Fruit fly (Drosophila melanogaster) whole organism, embryonic: ENCODE data around the gene Cht5.

Experiments
- CG10366 ChIP-seq: fragments of 200-800 bp; sonication (Bioruptor generic); IDR thresholded peaks from 2 replicates; pipeline ENCODE4 v1.3.6; 2022; ENCODE audit warnings: missing biosample characterization, missing genetic modification characterization
- CG10959 ChIP-seq: fragments of 200-800 bp; sonication (Bioruptor generic); IDR thresholded peaks from 2 replicates; pipeline ENCODE4 v1.3.6; 2022; ENCODE audit warnings: missing biosample characterization, missing genetic modification characterization
- CG10979 ChIP-seq: fragments of 200-800 bp; sonication (Bioruptor generic); optimal IDR thresholded peaks from 2 replicates; lab custom pipeline; 2018; ENCODE audit warnings: missing biosample characterization, mild to moderate bottlenecking, missing genetic modification characterization, moderate library complexity
- CG11696 ChIP-seq: fragments of 200-800 bp; sonication (Bioruptor generic); IDR thresholded peaks from 2 replicates; pipeline ENCODE4 v1.3.6; 2022; ENCODE audit warnings: missing biosample characterization, missing genetic modification characterization
- CG12155 ChIP-seq: fragments of 200-800 bp; sonication (Bioruptor generic); optimal IDR thresholded peaks from 3 replicates; lab custom pipeline; 2016; ENCODE audit warnings: missing biosample characterization, missing genetic modification characterization
- CG13624 ChIP-seq: fragments of 200-800 bp; sonication (Bioruptor generic); optimal IDR thresholded peaks from 2 replicates; lab custom pipeline; 2016; ENCODE audit warnings: missing biosample characterization, missing genetic modification characterization
- CG15269 ChIP-seq: fragments of 200-800 bp; sonication (Bioruptor generic); optimal IDR thresholded peaks from 2 replicates; lab custom pipeline; 2018; ENCODE audit warnings: missing biosample characterization, mild to moderate bottlenecking, missing genetic modification characterization, moderate library complexity
- CG15479 ChIP-seq: fragments of 200-800 bp; sonication (Bioruptor generic); optimal IDR thresholded peaks from 3 replicates; lab custom pipeline; 2019; ENCODE audit warnings: missing biosample characterization, mild to moderate bottlenecking, missing genetic modification characterization, moderate library complexity
- CG15696 ChIP-seq: fragments of 200-800 bp; sonication (Bioruptor generic); optimal IDR thresholded peaks from 2 replicates; lab custom pipeline; 2019; ENCODE audit warnings: missing biosample characterization, mild to moderate bottlenecking, missing genetic modification characterization, moderate library complexity
- CG32532 ChIP-seq: fragments of 200-800 bp; sonication (Bioruptor generic); IDR thresholded peaks from 2 replicates; pipeline ENCODE4 v1.3.6; 2022; ENCODE audit warnings: missing biosample characterization, missing genetic modification characterization
- CG4854 ChIP-seq: fragments of 200-800 bp; sonication (Bioruptor generic); optimal IDR thresholded peaks from 2 replicates; lab custom pipeline; 2016; ENCODE audit warnings: missing biosample characterization, missing genetic modification characterization, inconsistent platforms
- CG7963 ChIP-seq: fragments of 200-800 bp; sonication (Bioruptor generic); IDR thresholded peaks from 3 replicates; pipeline ENCODE4 v1.3.6; 2022; ENCODE audit warnings: missing biosample characterization, missing genetic modification characterization; ENCODE audit not compliant: partially characterized antibody
- Dip2 ChIP-seq: fragments of 200-800 bp; sonication (Bioruptor generic); IDR thresholded peaks from 2 replicates; pipeline ENCODE4 v1.3.6; 2022; ENCODE audit warnings: missing biosample characterization, missing genetic modification characterization
- Doc3 ChIP-seq: fragments of 200-800 bp; sonication (Bioruptor generic); IDR thresholded peaks from 3 replicates; pipeline ENCODE4 v1.3.6; 2022; ENCODE audit warnings: missing biosample characterization, missing genetic modification characterization; ENCODE audit not compliant: partially characterized antibody
- Dref ChIP-seq: fragments of 200-800 bp; sonication (Bioruptor generic); IDR thresholded peaks from 2 replicates; pipeline ENCODE4 v1.3.6; 2022; ENCODE audit warnings: missing biosample characterization, missing genetic modification characterization
- Drgx ChIP-seq: fragments of 200-800 bp; sonication (Bioruptor generic); IDR thresholded peaks from 2 replicates; pipeline ENCODE4 v1.3.6; 2022; ENCODE audit warnings: missing biosample characterization, missing genetic modification characterization
- Hey ChIP-seq: fragments of 200-800 bp; sonication (Bioruptor generic); optimal IDR thresholded peaks from 3 replicates; lab custom pipeline; 2018; ENCODE audit warnings: missing biosample characterization, mild to moderate bottlenecking, missing genetic modification characterization
- MTF-1 ChIP-seq: fragments of 200-800 bp; sonication (Bioruptor generic); optimal IDR thresholded peaks from 2 replicates; lab custom pipeline; 2018; ENCODE audit warnings: missing biosample characterization, mild to moderate bottlenecking, missing genetic modification characterization, borderline replicate concordance
- Med ChIP-seq: fragments of 200-800 bp; sonication (Bioruptor generic); peaks from one replicate; lab custom pipeline; 2016; ENCODE audit warnings: missing biosample characterization, missing genetic modification characterization, mild to moderate bottlenecking, inconsistent platforms, moderate library complexity
- Nf-YB ChIP-seq: fragments of 200-800 bp; sonication (Bioruptor generic); optimal IDR thresholded peaks from 3 replicates; lab custom pipeline; 2019; ENCODE audit warnings: missing biosample characterization, mild to moderate bottlenecking, missing genetic modification characterization, moderate library complexity
- Pdp1 ChIP-seq, 2 experiments: fragments of 200-800 bp; sonication (Bioruptor generic); optimal IDR thresholded peaks; 3 replicates each; lab custom pipeline; 2016; ENCODE audit warnings: missing biosample characterization in 2 of 2, missing genetic modification characterization in 2 of 2, mild to moderate bottlenecking in 1 of 2, moderate library complexity in 1 of 2
- Rx ChIP-seq: fragments of 200-800 bp; sonication (Bioruptor generic); IDR thresholded peaks from 2 replicates; pipeline ENCODE4 v1.3.6; 2022; ENCODE audit warnings: missing biosample characterization, missing genetic modification characterization
- ara ChIP-seq: fragments of 200-800 bp; sonication (Bioruptor generic); IDR thresholded peaks from 2 replicates; pipeline ENCODE4 v1.3.6; 2022; ENCODE audit warnings: missing biosample characterization, missing genetic modification characterization
- ash1 ChIP-seq: fragments of 200-800 bp; sonication (Bioruptor generic); optimal IDR thresholded peaks from 2 replicates; lab custom pipeline; 2018; ENCODE audit warnings: missing biosample characterization, mild to moderate bottlenecking, missing genetic modification characterization
- chinmo ChIP-seq: fragments of 200-800 bp; sonication (Bioruptor generic); IDR thresholded peaks from 4 replicates; pipeline ENCODE4 v1.3.6; 2022; ENCODE audit warnings: missing biosample characterization, missing genetic modification characterization; ENCODE audit not compliant: partially characterized antibody
- crol ChIP-seq: fragments of 200-800 bp; sonication (Bioruptor generic); IDR thresholded peaks from 2 replicates; pipeline ENCODE4 v1.3.6; 2022; ENCODE audit warnings: missing biosample characterization, missing genetic modification characterization
- crp ChIP-seq, 2 experiments: fragments of 200-800 bp; sonication (Bioruptor generic); optimal IDR thresholded peaks; 2 replicates in 1 of 2; 3 replicates in 1 of 2; lab custom pipeline; 2017; ENCODE audit warnings: missing biosample characterization in 2 of 2, missing genetic modification characterization in 2 of 2, mild to moderate bottlenecking in 1 of 2, moderate library complexity in 1 of 2
- exex ChIP-seq: fragments of 200-800 bp; sonication (Bioruptor generic); optimal IDR thresholded peaks from 4 replicates; lab custom pipeline; 2018; ENCODE audit warnings: missing biosample characterization, mild to moderate bottlenecking, missing genetic modification characterization, moderate library complexity
- fu2 ChIP-seq: fragments of 200-800 bp; sonication (Bioruptor generic); optimal IDR thresholded peaks from 2 replicates; lab custom pipeline; 2016; ENCODE audit warnings: missing biosample characterization, missing genetic modification characterization
- inv ChIP-seq: fragments of 200-800 bp; sonication (Bioruptor generic); IDR thresholded peaks from 2 replicates; pipeline ENCODE4 v1.3.6; 2022; ENCODE audit warnings: missing biosample characterization, missing genetic modification characterization; ENCODE audit not compliant: partially characterized antibody
- kni ChIP-seq: fragments of 200-800 bp; sonication (Bioruptor generic); optimal IDR thresholded peaks from 3 replicates; lab custom pipeline; 2017; ENCODE audit warnings: mild to moderate bottlenecking, missing biosample characterization, missing genetic modification reagents, missing genetic modification characterization
- nmo ChIP-seq: fragments of 200-800 bp; sonication (Bioruptor generic); optimal IDR thresholded peaks from 2 replicates; lab custom pipeline; 2018; ENCODE audit warnings: missing biosample characterization, mild to moderate bottlenecking, missing genetic modification characterization, moderate library complexity
- sens ChIP-seq: fragments of 200-800 bp; sonication (Bioruptor generic); peaks from one replicate; lab custom pipeline; 2016; ENCODE audit warnings: missing biosample characterization, missing genetic modification characterization
- sqz ChIP-seq: fragments of 200-800 bp; sonication (Bioruptor generic); optimal IDR thresholded peaks from 3 replicates; lab custom pipeline; 2018; ENCODE audit warnings: missing biosample characterization, mild to moderate bottlenecking, missing genetic modification characterization
- tio ChIP-seq: fragments of 200-800 bp; sonication (Bioruptor generic); optimal IDR thresholded peaks from 2 replicates; lab custom pipeline; 2017; ENCODE audit warnings: missing biosample characterization, missing genetic modification characterization, inconsistent platforms
- tll ChIP-seq, 2 experiments: fragments of 200-800 bp in 1 of 2; fragments of >200 bp in 1 of 2; sonication (Bioruptor generic) in 1 of 2; optimal IDR thresholded peaks; 2 replicates each; lab custom pipeline; 2017 to 2019; ENCODE audit warnings: missing biosample characterization in 2 of 2, missing genetic modification characterization in 2 of 2, mild to moderate bottlenecking in 1 of 2, moderate library complexity in 1 of 2

Cht5 gene

DNA sequence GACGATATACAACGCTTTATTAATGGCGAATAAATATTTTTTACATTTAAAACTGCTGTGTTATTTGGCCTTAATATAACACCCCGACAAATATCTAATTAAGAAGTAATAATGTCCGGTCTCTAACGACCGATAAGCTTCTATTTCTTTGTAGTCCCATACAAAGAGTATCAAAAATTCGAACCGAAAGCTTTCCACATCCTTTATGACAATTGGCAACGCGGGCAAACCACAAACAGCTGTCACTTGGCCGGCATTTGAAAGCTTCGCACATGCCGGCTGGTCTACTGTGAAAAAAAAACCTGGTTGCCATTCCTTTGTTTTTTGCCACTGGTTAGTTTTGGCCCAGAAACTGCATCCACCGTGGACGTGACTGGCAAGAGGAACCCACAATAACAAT is 14.7 kb downstream of the Cht5 start, which contains the start of gene Dip-B (continued):
- TF ChIP-seq fu2 (GFP tag; lab: Kevin White, UChicago), result no peak
- no peak for TF ChIP-seq CG13624
- peak in 1 of 2 experiments; percentile 71 for TF ChIP-seq crp (GFP tag; optimal IDR thresholded peaks at IDR 0.05; lab: Kevin White, UChicago)
- TF ChIP-seq Doc3 (GFP tag; lab: Robert Waterston, UW), result no peak
- 0 out of 4 replicates have a peak, but pooled peaks have one; percentile 10 for TF ChIP-seq chinmo
- peak; percentile 43 for TF ChIP-seq CG4854 (GFP tag; lab: Kevin White, UChicago)

DNA sequence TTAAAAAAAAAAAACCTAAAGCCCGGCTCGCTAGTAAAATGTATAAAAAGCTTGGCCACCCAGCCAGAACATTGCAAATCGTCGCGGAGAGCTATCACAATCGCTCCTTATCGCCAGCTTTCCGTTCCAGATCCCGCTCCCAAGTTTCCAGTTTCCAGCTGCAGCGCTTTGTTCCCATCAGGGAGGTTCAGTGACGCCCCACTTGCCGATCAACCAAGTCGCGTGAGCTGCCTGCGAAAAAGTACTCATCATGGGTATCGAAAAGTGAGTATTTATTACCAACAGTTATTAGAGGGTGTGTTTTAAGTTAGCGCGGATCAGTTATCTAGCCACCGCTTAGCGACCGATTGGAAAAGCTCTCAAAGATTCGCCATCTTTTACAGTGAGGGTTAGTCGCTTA is 15.2 kb downstream of the Cht5 start:
- TF ChIP-seq inv (GFP tag; lab: Robert Waterston, UW), result no peak
- 0 out of 2 replicates have a peak, but pooled peaks have one; percentile 49 for TF ChIP-seq CG11696 (GFP tag; lab: Robert Waterston, UW)
- no peak for TF ChIP-seq ash1 (GFP tag; lab: Kevin White, UChicago)
- no peak for TF ChIP-seq tio (GFP tag; lab: Kevin White, UChicago)
- no peak for TF ChIP-seq CG10959 (GFP tag; lab: Robert Waterston, UW)
- TF ChIP-seq Rx (GFP tag; lab: Robert Waterston, UW), result 0 out of 2 replicates have a peak, but pooled peaks have one; percentile 4
- TF ChIP-seq tll (GFP tag; optimal IDR thresholded peaks at IDR 0.05; lab: Kevin White, UChicago), result no peak
- TF ChIP-seq sens (GFP tag; lab: Kevin White, UChicago), result peak; percentile 61

DNA sequence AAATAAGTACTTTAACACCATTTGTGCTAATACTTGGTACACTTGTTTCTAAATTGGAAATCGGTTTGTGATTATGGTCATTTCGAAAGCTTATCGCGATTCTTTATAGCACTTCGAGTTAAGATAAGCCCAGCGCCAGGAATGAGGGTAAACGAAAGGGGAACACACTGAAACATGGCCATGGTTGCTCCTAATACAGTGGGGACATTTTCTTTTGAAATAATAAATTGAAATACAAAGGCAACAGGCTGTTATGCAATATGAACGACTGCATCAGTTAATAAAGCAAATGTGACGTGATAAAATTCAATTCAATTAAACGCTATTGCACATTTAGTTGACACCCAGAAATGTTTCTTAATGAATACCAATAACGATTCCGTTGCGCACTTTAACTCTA is 16.0 kb downstream of the Cht5 start:
- TF ChIP-seq Med (GFP tag; lab: Kevin White, UChicago) (peak; percentile 13), Pdp1 (GFP tag; optimal IDR thresholded peaks at IDR 0.05; lab: Kevin White, UChicago) (peak in 1 of 2 experiments; percentile 68), exex (tag; lab: Kevin White, UChicago) (peak; percentile 90), CG12155 (GFP tag; lab: Kevin White, UChicago) (no peak), Doc3 (GFP tag; lab: Robert Waterston, UW) (no peak)

DNA sequence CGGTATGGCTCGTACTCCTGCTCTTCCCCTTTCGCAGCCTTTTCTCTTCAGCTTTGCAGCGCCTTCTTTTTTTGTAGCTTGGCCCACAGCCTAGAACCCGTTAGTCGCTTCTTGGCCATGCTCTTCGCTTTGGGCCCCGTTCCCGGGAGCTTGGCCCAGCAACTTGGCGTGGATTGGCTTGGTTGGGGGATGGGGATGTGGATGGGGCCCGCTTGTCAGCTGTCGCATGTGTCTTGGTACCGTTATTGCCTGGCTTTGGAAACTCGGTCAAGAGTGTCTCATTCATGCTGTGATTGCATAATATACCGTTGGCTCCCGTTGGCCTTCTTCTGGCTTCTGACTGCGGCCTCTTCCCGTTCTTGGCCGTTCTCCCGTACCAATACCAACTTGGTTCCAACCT is 18.5 kb downstream of the Cht5 start:
- TF ChIP-seq kni, result peak; percentile 35
- peak; percentile 27; the same call in 1 of the 2 replicates for TF ChIP-seq Dref (GFP tag; lab: Robert Waterston, UW)
- 0 out of 2 replicates have a peak, but pooled peaks have one; percentile 19 for TF ChIP-seq ara (GFP tag; lab: Robert Waterston, UW)
- TF ChIP-seq CG7963, result no peak
- 0 out of 2 replicates have a peak, but pooled peaks have one; percentile 9 for TF ChIP-seq crol
- no peak for TF ChIP-seq Dip2
- no peak for TF ChIP-seq CG10979 (tag; lab: Kevin White, UChicago)
- no peak for TF ChIP-seq MTF-1 (GFP tag; lab: Kevin White, UChicago)
- TF ChIP-seq nmo (GFP tag; lab: Kevin White, UChicago), result no peak
- TF ChIP-seq CG15269 (tag; lab: Kevin White, UChicago), result no peak
- peak in 1 of 2 experiments; percentile 31 for TF ChIP-seq Pdp1 (GFP tag; optimal IDR thresholded peaks at IDR 0.05; lab: Kevin White, UChicago)
- no peak for TF ChIP-seq CG32532 (GFP tag; lab: Robert Waterston, UW)
- no peak for TF ChIP-seq Hey (tag; lab: Kevin White, UChicago)
- TF ChIP-seq sqz, result no peak

DNA sequence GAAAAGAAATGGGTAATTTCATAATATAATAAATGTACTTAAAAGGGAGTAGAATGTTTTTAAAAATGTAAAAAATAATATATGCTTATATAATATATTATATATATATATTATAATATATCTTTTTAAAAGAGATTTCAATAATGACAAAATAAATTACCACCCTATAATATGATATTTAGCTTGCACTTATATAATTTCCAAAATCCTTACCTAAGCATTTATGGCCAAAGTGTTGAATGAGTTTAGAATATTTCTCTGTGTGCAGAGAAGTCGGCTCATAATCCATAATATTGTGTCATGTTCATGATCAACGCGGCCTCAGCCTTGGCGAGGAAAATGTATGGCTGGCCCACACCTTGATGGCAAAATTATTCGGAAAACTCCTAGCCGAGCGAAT is 20.9 kb downstream of the Cht5 start:
- TF ChIP-seq Nf-YB (GFP tag; lab: Kevin White, UChicago) (no peak), Pdp1 (GFP tag; optimal IDR thresholded peaks at IDR 0.05; lab: Kevin White, UChicago) (peak in 1 of 2 experiments; percentile 7), CG10366 (GFP tag; lab: Robert Waterston, UW) (no peak), CG15696 (tag; lab: Kevin White, UChicago) (peak; percentile 5), Drgx (GFP tag; lab: Robert Waterston, UW) (0 out of 2 replicates have a peak, but pooled peaks have one; percentile 13), CG15479 (GFP tag; lab: Kevin White, UChicago) (no peak)
